Worm (Caenorhabditis elegans) whole organism, L3 larva: ENCODE data around the gene tsct-1.

ENCODE experiments used
- R02D3.7 ChIP-seq: fragments of 150-350 bp; optimal IDR thresholded peaks from 2 replicates; lab custom pipeline; 2014; ENCODE audit warnings: missing biosample characterization, missing genetic modification characterization
- ZK546.5 ChIP-seq: sonication (generic microtip); optimal IDR thresholded peaks from 2 replicates; lab custom pipeline; 2017; ENCODE audit warnings: missing biosample characterization, missing genetic modification characterization
- aly-2 ChIP-seq: fragments of 150-350 bp; optimal IDR thresholded peaks from 2 replicates; lab custom pipeline; 2014; ENCODE audit warnings: missing biosample characterization, missing genetic modification characterization
- ceh-16 ChIP-seq: sonication (generic microtip); optimal IDR thresholded peaks from 2 replicates; lab custom pipeline; 2017; ENCODE audit warnings: missing biosample characterization, missing genetic modification characterization
- ceh-82 ChIP-seq: fragments of 150-350 bp; optimal IDR thresholded peaks from 2 replicates; lab custom pipeline; 2014; ENCODE audit warnings: missing biosample characterization, missing genetic modification characterization
- ceh-9 ChIP-seq: sonication (generic microtip); optimal IDR thresholded peaks from 2 replicates; lab custom pipeline; 2018; ENCODE audit warnings: missing biosample characterization, missing genetic modification characterization
- daf-12 ChIP-seq: fragments of 150-350 bp; optimal IDR thresholded peaks from 2 replicates; lab custom pipeline; 2014; ENCODE audit warnings: missing biosample characterization, missing genetic modification reagents, missing genetic modification characterization
- egl-27 ChIP-seq: sonication (generic microtip); optimal IDR thresholded peaks from 4 replicates; lab custom pipeline; 2017; ENCODE audit warnings: missing biosample characterization, missing genetic modification reagents, missing genetic modification characterization
- egl-5 ChIP-seq: fragments of 150-350 bp; optimal IDR thresholded peaks from 2 replicates; lab custom pipeline; 2017; ENCODE audit warnings: missing biosample characterization, missing genetic modification reagents, missing genetic modification characterization, inconsistent platforms
- elt-1 ChIP-seq: fragments of 150-350 bp; optimal IDR thresholded peaks from 2 replicates; lab custom pipeline; 2014; ENCODE audit warnings: missing biosample characterization, missing genetic modification characterization
- elt-2 ChIP-seq: sonication (generic microtip); optimal IDR thresholded peaks from 2 replicates; lab custom pipeline; 2016; ENCODE audit warnings: missing genetic modification reagents, mild to moderate bottlenecking, missing genetic modification characterization, missing compliant biosample characterization
- elt-3 ChIP-seq, 3 experiments: fragments of 150-350 bp in 1 of 3; sonication (generic microtip) in 2 of 3; optimal IDR thresholded peaks; 2 replicates in 2 of 3; 4 replicates in 1 of 3; lab custom pipeline; 2014 to 2017; ENCODE audit warnings: missing biosample characterization in 3 of 3, missing genetic modification characterization in 3 of 3
- eor-1 ChIP-seq, 2 experiments: fragments of 150-350 bp; optimal IDR thresholded peaks; 2 replicates each; lab custom pipeline; 2014 to 2018; ENCODE audit warnings: missing biosample characterization in 2 of 2, missing genetic modification characterization in 2 of 2
- fkh-10 ChIP-seq: sonication (generic microtip); optimal IDR thresholded peaks from 2 replicates; lab custom pipeline; 2017; ENCODE audit warnings: missing biosample characterization, missing genetic modification reagents, missing genetic modification characterization
- fkh-2 ChIP-seq: fragments of 150-350 bp; optimal IDR thresholded peaks from 2 replicates; lab custom pipeline; 2014; ENCODE audit warnings: missing biosample characterization, missing genetic modification reagents, missing genetic modification characterization
- hmg-11 ChIP-seq: sonication (generic microtip); optimal IDR thresholded peaks from 2 replicates; lab custom pipeline; 2016; ENCODE audit warnings: missing genetic modification characterization, missing compliant biosample characterization
- jun-1 ChIP-seq: fragments of 150-350 bp; optimal IDR thresholded peaks from 2 replicates; lab custom pipeline; 2014; ENCODE audit warnings: missing biosample characterization, missing genetic modification reagents, missing genetic modification characterization
- lin-15B ChIP-seq: fragments of 150-350 bp; optimal IDR thresholded peaks from 2 replicates; lab custom pipeline; 2014; ENCODE audit warnings: missing biosample characterization, missing genetic modification characterization
- lin-39 ChIP-seq: fragments of 150-350 bp; optimal IDR thresholded peaks from 2 replicates; lab custom pipeline; 2018; ENCODE audit warnings: missing biosample characterization, missing genetic modification reagents, missing genetic modification characterization
- lsy-12 ChIP-seq: sonication (generic microtip); optimal IDR thresholded peaks from 2 replicates; lab custom pipeline; 2016; ENCODE audit warnings: mild to moderate bottlenecking, missing genetic modification characterization, missing compliant biosample characterization
- mdl-1 ChIP-seq: fragments of 150-350 bp; optimal IDR thresholded peaks from 2 replicates; lab custom pipeline; 2014; ENCODE audit warnings: missing biosample characterization, missing genetic modification characterization
- mml-1 ChIP-seq: fragments of 150-350 bp; sonication (generic microtip); optimal IDR thresholded peaks from 3 replicates; lab custom pipeline; 2014; ENCODE audit warnings: missing biosample characterization, missing genetic modification characterization
- nfya-1 ChIP-seq: sonication (generic microtip); optimal IDR thresholded peaks from 2 replicates; lab custom pipeline; 2017; ENCODE audit warnings: missing genetic modification characterization, mild to moderate bottlenecking, missing compliant biosample characterization, antibody characterized with exemption, moderate library complexity; ENCODE audit not compliant: insufficient read depth
- nhr-12 ChIP-seq: fragments of 150-350 bp; optimal IDR thresholded peaks from 2 replicates; lab custom pipeline; 2014; ENCODE audit warnings: missing biosample characterization, missing genetic modification characterization
- nhr-23 ChIP-seq: fragments of 150-350 bp; optimal IDR thresholded peaks from 2 replicates; lab custom pipeline; 2014; ENCODE audit warnings: missing biosample characterization, missing genetic modification reagents, missing genetic modification characterization
- nhr-25 ChIP-seq: sonication (generic microtip); optimal IDR thresholded peaks from 2 replicates; lab custom pipeline; 2017; ENCODE audit warnings: missing biosample characterization, missing genetic modification characterization
- nhr-28 ChIP-seq: fragments of 150-350 bp; optimal IDR thresholded peaks from 2 replicates; lab custom pipeline; 2014; ENCODE audit warnings: missing biosample characterization, missing genetic modification characterization
- nhr-43 ChIP-seq: sonication (generic microtip); optimal IDR thresholded peaks from 2 replicates; lab custom pipeline; 2016; ENCODE audit warnings: mild to moderate bottlenecking, missing genetic modification characterization, missing compliant biosample characterization; ENCODE audit not compliant: poor library complexity, severe bottlenecking
- nhr-67 ChIP-seq: fragments of 150-350 bp; optimal IDR thresholded peaks from 2 replicates; lab custom pipeline; 2014; ENCODE audit warnings: missing biosample characterization, missing genetic modification characterization
- nhr-76 ChIP-seq: fragments of 150-350 bp; sonication (generic microtip); optimal IDR thresholded peaks from 5 replicates; lab custom pipeline; 2014; ENCODE audit warnings: missing biosample characterization, missing genetic modification characterization
- pha-4 ChIP-seq: fragments of 150-350 bp; optimal IDR thresholded peaks from 2 replicates; lab custom pipeline; 2014; ENCODE audit warnings: missing biosample characterization, missing genetic modification reagents, missing genetic modification characterization
- pqm-1 ChIP-seq: fragments of 150-350 bp; optimal IDR thresholded peaks from 2 replicates; lab custom pipeline; 2017; ENCODE audit warnings: missing biosample characterization, missing genetic modification characterization, inconsistent platforms
- snpc-4 ChIP-seq: fragments of 150-350 bp; optimal IDR thresholded peaks from 2 replicates; lab custom pipeline; 2014; ENCODE audit warnings: missing biosample characterization, missing genetic modification characterization
- tbx-2 ChIP-seq: sonication (generic microtip); optimal IDR thresholded peaks from 2 replicates; lab custom pipeline; 2016; ENCODE audit warnings: mild to moderate bottlenecking, missing genetic modification characterization, missing compliant biosample characterization
- unc-39 ChIP-seq: sonication (generic microtip); optimal IDR thresholded peaks from 4 replicates; lab custom pipeline; 2017; ENCODE audit warnings: missing biosample characterization, missing genetic modification characterization
- unc-62 ChIP-seq: fragments of 150-350 bp; sonication (generic microtip); optimal IDR thresholded peaks from 4 replicates; lab custom pipeline; 2014; ENCODE audit warnings: missing biosample characterization, missing genetic modification reagents, missing genetic modification characterization
- ztf-4 ChIP-seq: fragments of 150-350 bp; optimal IDR thresholded peaks from 2 replicates; lab custom pipeline; 2014; ENCODE audit warnings: missing biosample characterization, missing genetic modification characterization

tsct-1 gene

DNA sequence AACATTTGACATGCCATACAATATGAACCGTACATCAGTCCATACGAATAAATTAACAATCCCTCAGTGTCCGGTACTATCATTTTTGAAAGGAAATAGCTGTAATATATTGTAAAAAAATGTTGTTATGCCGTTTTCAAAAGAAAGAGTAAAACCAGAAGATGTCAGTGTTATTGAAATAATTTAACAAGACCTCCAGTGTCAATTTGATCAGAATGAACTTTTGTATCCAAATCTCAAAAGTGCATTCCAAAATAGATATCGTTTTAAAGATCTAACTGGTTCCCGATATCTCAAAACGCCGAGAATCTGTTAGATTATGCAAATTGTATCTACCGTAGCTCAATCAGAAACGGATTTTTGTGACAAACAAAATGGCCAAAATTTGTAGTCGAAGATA is 27.7 kb downstream of the tsct-1 start, which contains the start of gene odr-7:
Gene odr-7 (minus strand): TSS at position 101 of the 400 bp plus-strand sequence.
- TF ChIP-seq ceh-82 (tag; lab: Kevin White, UChicago) (no peak), ceh-16 (no peak), nhr-76 (no peak), fkh-10 (GFP tag; lab: Kevin White, UChicago) (no peak), hmg-11 (no peak), nhr-67 (tag; lab: Kevin White, UChicago) (no peak), lin-39 (tag; lab: Kevin White, UChicago) (no peak), nhr-28 (tag; lab: Kevin White, UChicago) (no peak), snpc-4 (tag; lab: Kevin White, UChicago) (no peak), nhr-12 (tag; lab: Kevin White, UChicago) (no peak)

DNA sequence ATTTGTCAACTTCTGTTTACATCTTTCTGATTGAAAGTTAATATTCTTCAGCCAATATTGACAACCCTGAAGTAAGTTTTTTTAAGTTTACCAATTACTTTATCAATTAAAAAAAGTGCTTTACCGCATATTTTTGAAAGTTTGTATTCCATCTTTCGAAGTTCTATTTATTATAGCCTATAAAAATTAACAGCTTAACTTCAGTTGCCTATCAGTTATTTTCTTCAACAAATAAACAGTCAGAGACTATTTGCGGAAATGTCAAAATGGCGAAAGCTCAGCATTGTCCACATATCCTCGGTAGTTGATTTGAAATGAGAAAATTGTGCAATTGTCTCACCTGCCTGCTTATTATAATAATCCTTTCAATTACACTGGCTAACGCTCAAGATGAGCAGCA is 29.6 kb downstream of the tsct-1 start, which contains the start of gene T18D3.5:
Gene T18D3.5 (plus strand): TSS at position 301 of the 400 bp plus-strand sequence.
- no peak for TF ChIP-seq snpc-4 (tag; lab: Kevin White, UChicago)
- no peak for TF ChIP-seq ceh-82 (tag; lab: Kevin White, UChicago)
- TF ChIP-seq lin-39 (tag; lab: Kevin White, UChicago), result no peak
- TF ChIP-seq elt-1 (tag; lab: Kevin White, UChicago), result no peak
- no peak for TF ChIP-seq fkh-10 (GFP tag; lab: Kevin White, UChicago)
- TF ChIP-seq ztf-4 (tag; lab: Kevin White, UChicago), result no peak
- no peak for TF ChIP-seq R02D3.7 (tag; lab: Kevin White, UChicago)
- TF ChIP-seq eor-1 (tag; optimal IDR thresholded peaks at IDR 0.05; lab: Kevin White, UChicago), result no peak

DNA sequence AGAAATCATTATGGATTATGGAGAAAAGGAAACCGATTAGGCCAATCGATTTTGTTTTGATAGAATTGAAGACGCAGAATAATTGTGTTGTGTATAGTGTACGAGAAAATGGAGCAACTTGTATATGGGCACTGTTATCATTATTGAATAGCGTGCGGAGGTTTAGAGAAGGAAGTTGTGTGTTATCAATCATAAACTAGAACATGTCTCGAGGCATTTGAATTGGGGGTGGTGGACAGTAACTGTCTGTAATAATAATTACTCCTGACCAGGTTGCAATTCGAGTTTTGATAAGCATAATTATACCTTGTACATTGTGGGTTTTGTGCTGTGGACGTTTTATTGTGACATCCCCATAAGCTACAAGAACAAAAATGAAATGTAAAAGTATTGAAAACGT is 32.9 kb downstream of the tsct-1 start, which contains the start of gene cdf-2:
Gene cdf-2 (minus strand): TSS at position 149 of the 400 bp plus-strand sequence.
- TF ChIP-seq elt-2 (tag; lab: Kevin White, UChicago), result peak; percentile 85
- TF ChIP-seq pqm-1 (tag; lab: Kevin White, UChicago), result peak; percentile 91
- TF ChIP-seq daf-12, result no peak
- peak; percentile 34 for TF ChIP-seq pha-4
- TF ChIP-seq jun-1 (tag; lab: Kevin White, UChicago), result peak; percentile 34
- TF ChIP-seq nhr-76, result no peak

DNA sequence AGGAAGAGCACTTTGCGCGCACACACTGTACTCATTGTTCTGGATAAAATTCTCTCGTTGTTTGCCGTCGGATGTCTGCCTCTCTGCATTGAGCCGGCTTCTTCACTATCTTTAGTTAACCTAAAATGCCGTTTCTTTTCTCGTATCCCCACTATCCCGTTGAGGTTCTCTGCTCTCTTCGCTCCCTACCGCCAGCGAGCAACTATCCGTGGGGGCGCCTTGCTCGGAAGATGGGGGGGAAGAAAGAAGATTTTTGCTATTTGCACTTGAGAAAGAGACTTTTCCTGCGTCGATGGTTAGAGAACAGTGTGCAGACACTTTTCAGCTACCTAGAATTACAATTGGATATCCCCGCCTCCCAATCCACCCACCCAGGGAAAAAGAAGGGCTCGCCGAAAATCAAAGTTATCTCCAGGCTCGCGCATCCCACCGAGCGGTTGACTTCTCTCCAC is 33.8 kb downstream of the tsct-1 start, which contains the start of gene myo-2:
Gene myo-2 (plus strand): TSS at position 402 of the 452 bp plus-strand sequence.
- TF ChIP-seq pha-4 (peak; percentile 16), ceh-9 (tag; lab: Kevin White, UChicago) (no peak)

DNA sequence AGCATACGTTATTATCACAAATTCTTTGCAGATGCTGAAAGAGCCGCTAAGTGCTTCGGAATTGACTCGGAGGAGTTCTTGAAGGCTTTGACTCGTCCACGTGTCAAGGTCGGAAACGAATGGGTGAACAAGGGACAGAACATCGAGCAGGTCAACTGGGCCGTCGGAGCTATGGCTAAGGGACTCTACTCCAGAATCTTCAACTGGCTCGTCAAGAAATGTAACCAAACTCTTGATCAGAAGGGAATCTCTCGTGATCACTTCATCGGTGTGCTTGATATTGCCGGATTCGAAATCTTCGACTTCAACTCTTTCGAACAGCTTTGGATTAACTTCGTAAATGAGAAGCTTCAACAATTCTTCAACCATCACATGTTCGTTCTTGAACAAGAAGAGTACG is 35.9 kb downstream of the tsct-1 start:
- TF ChIP-seq unc-62 (GFP tag; lab: Kevin White, UChicago) (no peak), lsy-12 (tag; lab: Kevin White, UChicago) (no peak), nhr-25 (tag; lab: Kevin White, UChicago) (no peak), eor-1 (tag; optimal IDR thresholded peaks at IDR 0.05; lab: Kevin White, UChicago) (no peak), nhr-43 (tag; lab: Kevin White, UChicago) (no peak), egl-27 (tag; lab: Kevin White, UChicago) (no peak), ceh-82 (tag; lab: Kevin White, UChicago) (no peak), unc-39 (tag; lab: Kevin White, UChicago) (no peak), ceh-9 (tag; lab: Kevin White, UChicago) (no peak), mml-1 (tag; lab: Kevin White, UChicago) (no peak), lin-15B (tag; lab: Kevin White, UChicago) (no peak), R02D3.7 (tag; lab: Kevin White, UChicago) (no peak)

DNA sequence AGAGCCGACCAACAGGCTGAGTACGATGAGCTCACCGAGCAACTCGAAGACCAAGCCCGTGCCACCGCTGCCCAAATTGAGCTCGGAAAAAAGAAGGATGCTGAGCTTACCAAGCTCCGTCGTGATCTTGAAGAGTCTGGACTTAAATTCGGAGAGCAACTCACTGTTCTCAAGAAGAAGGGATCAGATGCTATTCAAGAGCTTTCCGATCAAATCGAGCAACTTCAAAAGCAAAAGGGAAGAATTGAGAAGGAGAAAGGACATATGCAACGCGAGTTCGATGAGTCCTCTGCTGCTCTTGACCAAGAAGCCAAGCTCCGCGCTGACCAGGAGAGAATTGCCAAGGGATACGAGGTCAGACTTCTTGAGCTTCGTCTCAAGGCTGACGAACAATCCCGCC is 38.3 kb downstream of the tsct-1 start:
- TF ChIP-seq aly-2, result no peak
- no peak for TF ChIP-seq nhr-76
- no peak for TF ChIP-seq mml-1 (tag; lab: Kevin White, UChicago)
- no peak for TF ChIP-seq mdl-1 (tag; lab: Kevin White, UChicago)
- TF ChIP-seq lin-15B (tag; lab: Kevin White, UChicago), result no peak
- TF ChIP-seq nhr-23 (tag; lab: Kevin White, UChicago), result no peak
- TF ChIP-seq ceh-82 (tag; lab: Kevin White, UChicago), result no peak
- no peak for TF ChIP-seq lin-39 (tag; lab: Kevin White, UChicago)
- no peak for TF ChIP-seq nfya-1
- no peak for TF ChIP-seq nhr-25 (tag; lab: Kevin White, UChicago)
- no peak for TF ChIP-seq elt-3 (tag; optimal IDR thresholded peaks at IDR 0.05; lab: Kevin White, UChicago)
- no peak for TF ChIP-seq egl-5
- no peak for TF ChIP-seq unc-62 (GFP tag; lab: Kevin White, UChicago)
- no peak for TF ChIP-seq snpc-4 (tag; lab: Kevin White, UChicago)
- TF ChIP-seq ZK546.5 (tag; lab: Kevin White, UChicago), result no peak
- TF ChIP-seq eor-1 (tag; optimal IDR thresholded peaks at IDR 0.05; lab: Kevin White, UChicago), result no peak
- TF ChIP-seq tbx-2, result no peak
- TF ChIP-seq nhr-43 (tag; lab: Kevin White, UChicago), result no peak
- no peak for TF ChIP-seq fkh-2 (tag; lab: Kevin White, UChicago)
